Worm (Caenorhabditis elegans): ENCODE results near the gene F21C10.13.

F21C10.13 gene

DNA sequence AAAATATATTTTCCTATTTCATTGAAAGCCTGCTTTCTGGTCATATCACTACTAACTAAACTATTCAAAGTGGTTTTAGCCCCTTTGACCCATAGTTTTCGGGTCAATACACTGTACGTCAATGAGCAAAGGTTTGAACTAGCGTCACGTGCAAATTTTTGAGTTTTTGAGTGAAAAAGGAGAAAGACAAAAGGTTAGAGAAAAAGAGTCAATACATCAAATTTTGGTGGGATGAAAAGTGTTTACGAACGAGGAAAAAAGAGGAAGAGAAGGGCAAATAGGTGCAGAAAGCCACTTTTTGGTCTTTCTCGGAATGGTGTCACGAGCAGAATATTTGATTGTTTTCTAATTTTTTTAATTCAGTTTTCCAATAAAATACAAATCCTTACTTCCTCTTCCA lies 46.3 kb upstream of the F21C10.13 start:
- no peak for TF ChIP-seq C04F5.9 (tag; optimal IDR thresholded peaks at IDR 0.05)
- TF ChIP-seq swsn-7 (tag; optimal IDR thresholded peaks at IDR 0.05) = no peak
- TF ChIP-seq jun-1 (tag; optimal IDR thresholded peaks at IDR 0.05) = no peak
- no peak for TF ChIP-seq hlh-17 (GFP tag; optimal IDR thresholded peaks at IDR 0.05; ENCODE audit: borderline replicate concordance)
- no peak for TF ChIP-seq sptf-1 (tag; optimal IDR thresholded peaks at IDR 0.05)
- TF ChIP-seq lsy-2 (tag; optimal IDR thresholded peaks at IDR 0.05) = peak; percentile 4 to 35
- peak in 1 of 2 experiments; percentile 16 for TF ChIP-seq lin-35 (GFP tag; optimal IDR thresholded peaks at IDR 0.05)
- TF ChIP-seq nhr-71 (tag; optimal IDR thresholded peaks at IDR 0.05) = peak; percentile 53
- no peak for TF ChIP-seq dpl-1 (GFP tag; optimal IDR thresholded peaks at IDR 0.05)
- TF ChIP-seq skn-1 (tag; optimal IDR thresholded peaks at IDR 0.05) = no peak
- no peak for TF ChIP-seq C16A3.4 (tag; optimal IDR thresholded peaks at IDR 0.05)
- TF ChIP-seq unc-62 (GFP tag; optimal IDR thresholded peaks at IDR 0.05) = no peak
- peak; percentile 46 for TF ChIP-seq nhr-20 (tag; optimal IDR thresholded peaks at IDR 0.05)
- peak; percentile 44 for TF ChIP-seq lin-14 (GFP tag; optimal IDR thresholded peaks at IDR 0.05)
- TF ChIP-seq pqm-1 (tag; optimal IDR thresholded peaks at IDR 0.05) = no peak
- TF ChIP-seq irx-1 (tag; optimal IDR thresholded peaks at IDR 0.05) = no peak
- no peak for TF ChIP-seq lin-15B (tag; optimal IDR thresholded peaks at IDR 0.05)
- TF ChIP-seq nhr-237 (tag; optimal IDR thresholded peaks at IDR 0.05) = no peak
- no peak for TF ChIP-seq nhr-76 (tag; optimal IDR thresholded peaks at IDR 0.05)
- TF ChIP-seq nhr-47 (tag; optimal IDR thresholded peaks at IDR 0.05) = peak; percentile 47
- no peak for TF ChIP-seq lir-3 (tag; optimal IDR thresholded peaks at IDR 0.05; ENCODE audit: poor library complexity)
- TF ChIP-seq mef-2 (tag; optimal IDR thresholded peaks at IDR 0.05) = no peak
- peak; percentile 15 for TF ChIP-seq elt-2 (tag; optimal IDR thresholded peaks at IDR 0.05)
- TF ChIP-seq ceh-88 (GFP tag; IDR thresholded peaks at IDR 0.05) = no peak
- TF ChIP-seq snpc-4 (tag; optimal IDR thresholded peaks at IDR 0.05) = no peak
- TF ChIP-seq egl-27 (tag; optimal IDR thresholded peaks at IDR 0.05) = no peak
- TF ChIP-seq fkh-8 (tag; optimal IDR thresholded peaks at IDR 0.05) = peak; percentile 42
- peak in 1 of 2 experiments; percentile 68 for TF ChIP-seq mdl-1 (tag; optimal IDR thresholded peaks at IDR 0.05)
- TF ChIP-seq nhr-77 (tag; optimal IDR thresholded peaks at IDR 0.05) = peak; percentile 34
- no peak for TF ChIP-seq fos-1 (tag; optimal IDR thresholded peaks at IDR 0.05)
- no peak for TF ChIP-seq efl-3 (GFP tag; optimal IDR thresholded peaks at IDR 0.05)
- TF ChIP-seq nhr-12 (tag; optimal IDR thresholded peaks at IDR 0.05) = no peak
- TF ChIP-seq nhr-85 (tag) = no peak
- no peak for TF ChIP-seq zip-4 (GFP tag; optimal IDR thresholded peaks at IDR 0.05)
- no peak for TF ChIP-seq ceh-8 (GFP tag; optimal IDR thresholded peaks at IDR 0.05)
- no peak for TF ChIP-seq xbp-1 (tag; optimal IDR thresholded peaks at IDR 0.05)
- no peak for TF ChIP-seq alr-1 (tag; optimal IDR thresholded peaks at IDR 0.05; ENCODE audit: borderline replicate concordance)
- TF ChIP-seq hpl-2 (GFP tag; optimal IDR thresholded peaks at IDR 0.05) = no peak
- TF ChIP-seq snu-23 (GFP tag; optimal IDR thresholded peaks at IDR 0.05) = no peak
- TF ChIP-seq nhr-11 (tag; optimal IDR thresholded peaks at IDR 0.05) = no peak
- no peak for TF ChIP-seq unc-98 (GFP tag; IDR thresholded peaks at IDR 0.05)
- TF ChIP-seq ceh-63 (GFP tag; optimal IDR thresholded peaks at IDR 0.05) = no peak
- peak; percentile 38 for TF ChIP-seq nhr-90 (tag; optimal IDR thresholded peaks at IDR 0.05; ENCODE audit: poor library complexity)
- TF ChIP-seq efl-1 (optimal IDR thresholded peaks at IDR 0.05) = no peak
- TF ChIP-seq efl-1 (GFP tag; optimal IDR thresholded peaks at IDR 0.05 in 1 of 2) = peak in 1 of 2 experiments; percentile 87
- peak; percentile 18 for TF ChIP-seq lin-13 (GFP tag; optimal IDR thresholded peaks at IDR 0.05)
- TF ChIP-seq hlh-4 (tag; optimal IDR thresholded peaks at IDR 0.05) = no peak
- TF ChIP-seq nhr-28 (tag; optimal IDR thresholded peaks at IDR 0.05) = no peak
- TF ChIP-seq unc-86 (tag; optimal IDR thresholded peaks at IDR 0.05) = no peak
- TF ChIP-seq egl-13 (tag; optimal IDR thresholded peaks at IDR 0.05) = no peak
- TF ChIP-seq ets-5 (GFP tag; IDR thresholded peaks at IDR 0.05) = no peak
- no peak for TF ChIP-seq mep-1 (tag; optimal IDR thresholded peaks at IDR 0.05)
- TF ChIP-seq aly-2 (tag; optimal IDR thresholded peaks at IDR 0.05) = no peak
- TF ChIP-seq pax-3 (tag; optimal IDR thresholded peaks at IDR 0.05) = no peak
